Worm (Caenorhabditis elegans): Measurements from ENCODE around the gene K04C2.2.

K04C2.2 gene

DNA sequence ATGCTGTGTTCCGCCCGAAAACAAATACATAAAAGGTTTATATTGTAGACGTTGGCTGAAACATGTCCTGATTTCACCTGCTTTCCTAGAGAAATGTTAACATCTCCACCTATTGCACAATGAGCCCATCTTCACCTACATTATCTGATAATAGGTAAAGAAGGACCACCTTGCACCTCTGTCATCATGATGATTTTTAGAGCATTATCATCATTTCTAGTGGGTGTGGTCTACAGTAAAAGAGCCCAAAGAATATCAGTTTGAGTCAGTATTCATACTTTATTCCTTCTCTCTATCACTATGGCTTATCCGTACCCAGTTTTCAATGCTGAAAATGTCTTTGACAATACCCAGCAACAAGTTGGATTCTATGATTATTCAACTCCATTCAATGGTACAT is 5.4 kb upstream of the K04C2.2 start, which contains the start of gene med-2:
med-2 (plus strand) TSS at position 301 of the 400 bp plus-strand sequence.
- TF ChIP-seq sea-1 (GFP tag; conservative IDR thresholded peaks at IDR 0.05) (no peak), hmg-4 (GFP tag; optimal IDR thresholded peaks at IDR 0.05) (no peak), pes-1 (GFP tag; IDR thresholded peaks at IDR 0.05) (no peak), hmbx-1 (tag; optimal IDR thresholded peaks at IDR 0.05) (no peak), ama-1 (optimal IDR thresholded peaks at IDR 0.05) (no peak), scrt-1 (GFP tag; IDR thresholded peaks at IDR 0.05) (no peak), ceh-36 (tag; optimal IDR thresholded peaks at IDR 0.05) (no peak), tbx-11 (GFP tag; IDR thresholded peaks at IDR 0.05) (no peak), tra-4 (tag; optimal IDR thresholded peaks at IDR 0.05) (no peak), flt-1 (GFP tag; IDR thresholded peaks at IDR 0.05) (no peak)

DNA sequence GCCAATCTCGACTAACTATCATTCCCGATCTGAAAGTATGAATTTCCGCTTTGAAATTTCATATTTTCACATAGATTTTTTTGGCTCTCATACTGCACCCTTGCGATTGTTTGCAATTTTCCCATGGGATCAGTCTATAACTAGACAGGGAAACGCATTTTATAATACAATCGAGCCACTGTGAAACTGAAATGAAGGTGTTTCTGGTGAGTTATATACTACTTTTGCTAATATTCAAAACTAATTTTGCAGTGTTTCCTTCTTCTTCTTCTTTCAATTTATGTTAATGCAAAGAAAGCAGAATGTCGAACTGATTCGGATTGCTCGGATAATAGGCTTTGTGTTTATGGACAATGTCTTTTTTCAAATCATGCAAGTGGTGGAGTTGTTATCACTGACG is 3.7 kb upstream of the K04C2.2 start:
- TF ChIP-seq scrt-1 (GFP tag; IDR thresholded peaks at IDR 0.05), result no peak

DNA sequence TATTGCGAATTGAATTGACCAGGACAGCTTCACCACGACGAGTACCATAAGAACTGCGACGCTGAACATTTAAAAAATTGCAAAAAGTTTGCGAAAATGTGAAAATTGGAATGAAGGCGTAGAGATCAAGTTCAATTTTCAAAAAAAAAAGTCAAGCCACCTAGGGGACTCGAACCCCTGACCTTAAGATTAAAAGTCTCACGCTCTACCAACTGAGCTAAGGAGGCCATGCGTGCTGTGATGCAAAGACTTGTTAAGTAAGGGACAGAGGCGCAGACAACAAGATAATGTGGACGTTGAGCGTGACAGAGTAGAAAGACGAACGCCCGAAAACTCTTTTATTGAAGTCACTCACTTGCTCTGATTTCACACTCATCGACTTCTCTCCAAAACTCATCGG is 2.0 kb upstream of the K04C2.2 start:
- TF ChIP-seq sea-1 (GFP tag; conservative IDR thresholded peaks at IDR 0.05), result peak; percentile 84
- TF ChIP-seq pes-1 (GFP tag; IDR thresholded peaks at IDR 0.05), result peak; percentile 90
- TF ChIP-seq hmg-4 (GFP tag; optimal IDR thresholded peaks at IDR 0.05), result peak; percentile 84
- TF ChIP-seq ets-7 (tag; optimal IDR thresholded peaks at IDR 0.05), result peak; percentile 53
- peak; percentile 82 for TF ChIP-seq aly-1 (tag; optimal IDR thresholded peaks at IDR 0.05)
- TF ChIP-seq ceh-13 (GFP tag; optimal IDR thresholded peaks at IDR 0.05), result peak; percentile 67
- TF ChIP-seq tbx-37 (GFP tag; conservative IDR thresholded peaks at IDR 0.05), result peak; percentile 74
- peak; percentile 86 for TF ChIP-seq scrt-1 (GFP tag; IDR thresholded peaks at IDR 0.05)
- TF ChIP-seq flt-1 (GFP tag; IDR thresholded peaks at IDR 0.05), result peak; percentile 87
- peak; percentile 10 for TF ChIP-seq hmbx-1 (tag; optimal IDR thresholded peaks at IDR 0.05)
- peak; percentile 87 for TF ChIP-seq F13C5.2 (tag; optimal IDR thresholded peaks at IDR 0.05)
- TF ChIP-seq tra-4 (tag; optimal IDR thresholded peaks at IDR 0.05), result no peak
- peak; percentile 81 for TF ChIP-seq tbx-11 (GFP tag; IDR thresholded peaks at IDR 0.05)
- peak; percentile 73 for TF ChIP-seq B0310.2 (tag; optimal IDR thresholded peaks at IDR 0.05)
- peak; percentile 81 for TF ChIP-seq ceh-36 (tag; optimal IDR thresholded peaks at IDR 0.05)
- TF ChIP-seq ama-1 (optimal IDR thresholded peaks at IDR 0.05), result no peak
- TF ChIP-seq hnd-1 (tag; optimal IDR thresholded peaks at IDR 0.05), result peak; percentile 74

DNA sequence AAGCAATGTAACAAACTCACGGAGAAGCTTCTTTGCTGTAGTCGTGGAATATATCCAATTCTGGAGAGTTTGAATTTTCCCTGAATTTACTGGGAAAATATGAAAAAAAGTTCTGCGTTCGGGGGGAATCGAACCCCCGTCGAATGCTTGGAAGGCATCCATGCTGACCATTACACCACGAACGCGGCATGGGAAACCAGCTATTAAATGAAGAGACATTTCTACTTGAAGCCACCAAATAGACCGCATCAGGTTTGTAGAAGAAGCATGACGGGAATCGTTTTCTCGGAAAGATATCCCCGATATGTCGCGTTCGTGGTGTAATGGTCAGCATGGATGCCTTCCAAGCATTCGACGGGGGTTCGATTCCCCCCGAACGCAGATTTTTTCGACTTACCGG is 1.1 kb upstream of the K04C2.2 start:
- no peak for TF ChIP-seq hmbx-1 (tag; optimal IDR thresholded peaks at IDR 0.05)
- peak; percentile 58; the same call in 1 of the 2 replicates for TF ChIP-seq sea-1 (GFP tag; conservative IDR thresholded peaks at IDR 0.05)
- peak; percentile 36; the same call in 1 of the 2 replicates for TF ChIP-seq tbx-37 (GFP tag; conservative IDR thresholded peaks at IDR 0.05)
- 0 out of 2 replicates have a peak, but pooled peaks have one; percentile 28 for TF ChIP-seq flt-1 (GFP tag; IDR thresholded peaks at IDR 0.05)
- TF ChIP-seq tbx-11 (GFP tag; IDR thresholded peaks at IDR 0.05), result 0 out of 2 replicates have a peak, but pooled peaks have one; percentile 49
- TF ChIP-seq scrt-1 (GFP tag; IDR thresholded peaks at IDR 0.05), result peak; percentile 55; the same call in 1 of the 2 replicates
- no peak for TF ChIP-seq ets-7 (tag; optimal IDR thresholded peaks at IDR 0.05)
- TF ChIP-seq ceh-13 (GFP tag; optimal IDR thresholded peaks at IDR 0.05), result no peak
- no peak for TF ChIP-seq hmg-4 (GFP tag; optimal IDR thresholded peaks at IDR 0.05)
- no peak for TF ChIP-seq B0310.2 (tag; optimal IDR thresholded peaks at IDR 0.05)
- no peak for TF ChIP-seq tra-4 (tag; optimal IDR thresholded peaks at IDR 0.05)
- TF ChIP-seq aly-1 (tag; optimal IDR thresholded peaks at IDR 0.05), result no peak
- no peak for TF ChIP-seq F13C5.2 (tag; optimal IDR thresholded peaks at IDR 0.05)
- peak; percentile 43; the same call in 1 of the 2 replicates for TF ChIP-seq pes-1 (GFP tag; IDR thresholded peaks at IDR 0.05)

DNA sequence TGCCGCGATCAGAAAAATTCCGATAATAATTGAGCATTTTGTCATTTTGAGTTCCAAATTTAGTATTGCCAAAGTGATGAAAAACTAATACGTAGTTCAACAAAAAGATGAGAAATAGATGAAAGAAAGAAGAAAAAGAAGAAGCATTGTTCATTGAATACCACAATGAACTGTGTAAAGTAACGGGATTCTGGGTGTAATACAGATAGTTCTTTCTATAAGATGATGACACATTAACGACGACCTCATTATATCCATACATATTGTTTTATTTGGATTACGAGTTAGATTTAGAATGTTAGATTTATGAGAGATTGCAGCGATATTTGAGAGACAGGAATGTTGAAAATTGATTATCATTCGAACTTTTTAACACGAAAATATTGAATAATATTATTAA is 2.0 kb downstream of the K04C2.2 start, which contains the start of gene K04C2.5:
K04C2.5 (minus strand) TSS at position 101 of the 400 bp plus-strand sequence.
- no peak for TF ChIP-seq ets-7 (tag; optimal IDR thresholded peaks at IDR 0.05)
- no peak for TF ChIP-seq tra-4 (tag; optimal IDR thresholded peaks at IDR 0.05)
- no peak for TF ChIP-seq ceh-36 (tag; optimal IDR thresholded peaks at IDR 0.05)
- TF ChIP-seq F13C5.2 (tag; optimal IDR thresholded peaks at IDR 0.05), result no peak
- no peak for TF ChIP-seq sea-1 (GFP tag; conservative IDR thresholded peaks at IDR 0.05)
- no peak for TF ChIP-seq hmbx-1 (tag; optimal IDR thresholded peaks at IDR 0.05)
- no peak for TF ChIP-seq scrt-1 (GFP tag; IDR thresholded peaks at IDR 0.05)
- no peak for TF ChIP-seq tbx-11 (GFP tag; IDR thresholded peaks at IDR 0.05)
- TF ChIP-seq hmg-4 (GFP tag; optimal IDR thresholded peaks at IDR 0.05), result no peak
- no peak for TF ChIP-seq tbx-37 (GFP tag; conservative IDR thresholded peaks at IDR 0.05)
- TF ChIP-seq hnd-1 (tag; optimal IDR thresholded peaks at IDR 0.05), result no peak
- TF ChIP-seq flt-1 (GFP tag; IDR thresholded peaks at IDR 0.05), result no peak
- TF ChIP-seq aly-1 (tag; optimal IDR thresholded peaks at IDR 0.05), result no peak
- no peak for TF ChIP-seq pes-1 (GFP tag; IDR thresholded peaks at IDR 0.05)
- no peak for TF ChIP-seq ceh-13 (GFP tag; optimal IDR thresholded peaks at IDR 0.05)
- no peak for TF ChIP-seq ama-1 (optimal IDR thresholded peaks at IDR 0.05)
- no peak for TF ChIP-seq B0310.2 (tag; optimal IDR thresholded peaks at IDR 0.05)

DNA sequence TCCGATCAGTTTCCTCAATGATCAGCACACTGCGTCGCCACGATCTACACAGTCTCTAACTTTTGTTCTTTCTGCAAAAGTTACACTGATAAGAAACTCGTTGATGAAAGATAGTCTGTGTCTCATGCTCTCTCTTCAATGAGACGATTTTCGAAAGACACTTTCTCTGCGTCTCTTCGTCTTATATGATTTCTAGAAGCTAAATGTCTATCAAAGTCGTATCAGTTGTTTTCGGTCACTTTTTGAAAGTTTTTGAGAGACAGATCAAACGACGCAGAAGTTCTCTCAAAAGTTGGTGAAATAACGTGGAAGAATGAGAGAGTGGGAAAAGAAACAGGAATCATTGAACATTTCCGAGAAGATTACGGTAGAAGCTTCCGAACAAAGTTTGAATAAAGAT is 5.6 kb downstream of the K04C2.2 start:
- TF ChIP-seq hmbx-1 (tag; optimal IDR thresholded peaks at IDR 0.05), result no peak
- TF ChIP-seq pes-1 (GFP tag; IDR thresholded peaks at IDR 0.05), result no peak
- no peak for TF ChIP-seq tra-4 (tag; optimal IDR thresholded peaks at IDR 0.05)
- TF ChIP-seq ceh-13 (GFP tag; optimal IDR thresholded peaks at IDR 0.05), result no peak
- no peak for TF ChIP-seq sea-1 (GFP tag; conservative IDR thresholded peaks at IDR 0.05)
- TF ChIP-seq ceh-36 (tag; optimal IDR thresholded peaks at IDR 0.05), result no peak
- no peak for TF ChIP-seq hnd-1 (tag; optimal IDR thresholded peaks at IDR 0.05)
- TF ChIP-seq aly-1 (tag; optimal IDR thresholded peaks at IDR 0.05), result no peak
- no peak for TF ChIP-seq B0310.2 (tag; optimal IDR thresholded peaks at IDR 0.05)
- TF ChIP-seq scrt-1 (GFP tag; IDR thresholded peaks at IDR 0.05), result no peak

DNA sequence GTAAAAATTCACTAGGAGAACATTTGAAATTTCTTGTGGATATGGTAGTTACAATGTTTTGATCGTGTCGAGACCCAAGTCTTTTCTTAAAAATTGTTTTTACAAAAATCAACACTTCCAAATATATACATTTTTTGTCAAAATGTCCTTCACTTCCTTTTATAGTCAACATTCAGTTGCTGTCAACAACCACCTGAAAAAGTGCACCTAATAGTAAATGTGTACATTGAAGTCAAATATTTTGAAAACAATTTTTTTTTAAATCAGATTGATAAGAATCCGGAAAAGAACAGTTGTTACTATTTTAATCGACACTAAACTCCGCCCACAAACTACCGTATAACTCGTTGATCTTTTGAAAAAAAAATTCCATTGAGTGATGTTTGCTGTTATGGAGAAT is 6.1 kb downstream of the K04C2.2 start:
- TF ChIP-seq sea-1 (GFP tag; conservative IDR thresholded peaks at IDR 0.05), result no peak
- TF ChIP-seq tbx-37 (GFP tag; conservative IDR thresholded peaks at IDR 0.05), result no peak
- TF ChIP-seq ceh-13 (GFP tag; optimal IDR thresholded peaks at IDR 0.05), result no peak
- TF ChIP-seq hmbx-1 (tag; optimal IDR thresholded peaks at IDR 0.05), result no peak
- no peak for TF ChIP-seq aly-1 (tag; optimal IDR thresholded peaks at IDR 0.05)
- no peak for TF ChIP-seq scrt-1 (GFP tag; IDR thresholded peaks at IDR 0.05)
- TF ChIP-seq F13C5.2 (tag; optimal IDR thresholded peaks at IDR 0.05), result no peak

All from whole organism, early embryonic.